Fruit fly (Drosophila melanogaster) whole organism, embryonic: ENCODE data around the gene CG33557.

Experiments used
- Atf6 ChIP-seq: fragments of 200-800 bp; sonication (Bioruptor generic); IDR thresholded peaks from 2 replicates; pipeline ENCODE4 v1.3.6; 2022; ENCODE audit warnings: missing biosample characterization, missing genetic modification characterization
- CG10565 ChIP-seq: fragments of 200-800 bp; sonication (Bioruptor generic); optimal IDR thresholded peaks from 3 replicates; lab custom pipeline; 2016; ENCODE audit warnings: missing biosample characterization, mild to moderate bottlenecking, missing genetic modification characterization
- CG11085 ChIP-seq: fragments of 200-800 bp; sonication (Bioruptor generic); IDR thresholded peaks from 2 replicates; pipeline ENCODE4 v1.3.6; 2022; ENCODE audit warnings: missing biosample characterization, missing genetic modification characterization
- CG11093 ChIP-seq: fragments of 200-800 bp; sonication (Bioruptor generic); IDR thresholded peaks from 3 replicates; pipeline ENCODE4 v1.3.6; 2022; ENCODE audit warnings: missing biosample characterization, missing genetic modification characterization
- CG11247 ChIP-seq: fragments of 200-800 bp; sonication (Bioruptor generic); IDR thresholded peaks from 2 replicates; pipeline ENCODE4 v1.3.6; 2022; ENCODE audit warnings: missing biosample characterization, missing genetic modification characterization
- CG12299 ChIP-seq: fragments of 200-800 bp; sonication (Bioruptor generic); optimal IDR thresholded peaks from 2 replicates; lab custom pipeline; 2018; ENCODE audit warnings: missing biosample characterization, mild to moderate bottlenecking, missing genetic modification characterization
- CG12659 ChIP-seq: fragments of 200-800 bp; sonication (Bioruptor generic); optimal IDR thresholded peaks from 3 replicates; lab custom pipeline; 2017; ENCODE audit warnings: mild to moderate bottlenecking, missing biosample characterization, missing genetic modification reagents, missing genetic modification characterization
- CG12769 ChIP-seq: fragments of 200-800 bp; sonication (Bioruptor generic); optimal IDR thresholded peaks from 2 replicates; lab custom pipeline; 2019; ENCODE audit warnings: missing biosample characterization, mild to moderate bottlenecking, missing genetic modification characterization, moderate library complexity
- CG15514 ChIP-seq: fragments of 200-800 bp; sonication (Bioruptor generic); optimal IDR thresholded peaks from 3 replicates; lab custom pipeline; 2017; ENCODE audit warnings: missing biosample characterization, missing genetic modification characterization, mild to moderate bottlenecking, moderate library complexity, missing genetic modification reagents
- CG17359 ChIP-seq: fragments of 200-800 bp; sonication (Bioruptor generic); optimal IDR thresholded peaks from 3 replicates; lab custom pipeline; 2018; ENCODE audit warnings: missing biosample characterization, mild to moderate bottlenecking, missing genetic modification characterization, moderate library complexity
- CG2712 ChIP-seq: fragments of 200-800 bp; optimal IDR thresholded peaks from 3 replicates; lab custom pipeline; 2019; ENCODE audit warnings: missing biosample characterization, mild to moderate bottlenecking, missing genetic modification characterization, moderate library complexity
- CG2875 ChIP-seq: fragments of 200-800 bp; sonication (Bioruptor generic); optimal IDR thresholded peaks from 2 replicates; lab custom pipeline; 2017; ENCODE audit warnings: missing biosample characterization, mild to moderate bottlenecking, missing genetic modification characterization, missing genetic modification reagents
- CG3065 ChIP-seq: fragments of 200-800 bp; sonication (Bioruptor generic); optimal IDR thresholded peaks from 2 replicates; lab custom pipeline; 2016; ENCODE audit warnings: missing biosample characterization, missing genetic modification characterization
- CG31365 ChIP-seq: fragments of 200-800 bp; sonication (Bioruptor generic); optimal IDR thresholded peaks from 2 replicates; lab custom pipeline; 2018; ENCODE audit warnings: missing biosample characterization, mild to moderate bottlenecking, missing genetic modification characterization
- CG31441 ChIP-seq: fragments of 200-800 bp; sonication (Bioruptor generic); IDR thresholded peaks from 2 replicates; pipeline ENCODE4 v1.3.6; 2022; ENCODE audit warnings: missing biosample characterization, missing genetic modification characterization
- CG32767 ChIP-seq: fragments of 200-800 bp; sonication (Bioruptor generic); IDR thresholded peaks from 2 replicates; pipeline ENCODE4 v1.3.6; 2022; ENCODE audit warnings: missing biosample characterization, missing genetic modification characterization
- CG6765 ChIP-seq: fragments of 200-800 bp; sonication (Bioruptor generic); optimal IDR thresholded peaks from 3 replicates; lab custom pipeline; 2017; ENCODE audit warnings: missing biosample characterization, mild to moderate bottlenecking, missing genetic modification characterization
- CG6854 ChIP-seq: fragments of 200-800 bp; sonication (Bioruptor generic); optimal IDR thresholded peaks from 3 replicates; lab custom pipeline; 2017; ENCODE audit warnings: missing biosample characterization, mild to moderate bottlenecking, missing genetic modification characterization
- CG7745 ChIP-seq: fragments of 200-800 bp; sonication (Bioruptor generic); optimal IDR thresholded peaks from 2 replicates; lab custom pipeline; 2018; ENCODE audit warnings: missing biosample characterization, mild to moderate bottlenecking, missing genetic modification characterization, moderate library complexity
- CG8924 ChIP-seq: fragments of 200-800 bp; optimal IDR thresholded peaks from 3 replicates; lab custom pipeline; 2019; ENCODE audit warnings: missing biosample characterization, mild to moderate bottlenecking, missing genetic modification characterization, moderate library complexity
- CG9797 ChIP-seq: fragments of 200-800 bp; sonication (Bioruptor generic); optimal IDR thresholded peaks from 3 replicates; lab custom pipeline; 2018; ENCODE audit warnings: missing biosample characterization, mild to moderate bottlenecking, missing genetic modification characterization
- CG9817 ChIP-seq: fragments of 200-800 bp; sonication (Bioruptor generic); optimal IDR thresholded peaks from 2 replicates; lab custom pipeline; 2018; ENCODE audit warnings: missing biosample characterization, mild to moderate bottlenecking, missing genetic modification characterization, moderate library complexity
- CG9876 ChIP-seq: fragments of 200-800 bp; sonication (Bioruptor generic); optimal IDR thresholded peaks from 2 replicates; lab custom pipeline; 2016; ENCODE audit warnings: missing biosample characterization, missing genetic modification characterization
- CG9932 ChIP-seq: fragments of 200-800 bp; sonication (Bioruptor generic); IDR thresholded peaks from 2 replicates; pipeline ENCODE4 v1.3.6; 2022; ENCODE audit warnings: missing biosample characterization, missing genetic modification characterization
- Camta ChIP-seq: fragments of 200-800 bp; sonication (Bioruptor generic); optimal IDR thresholded peaks from 2 replicates; lab custom pipeline; 2016; ENCODE audit warnings: missing biosample characterization, missing genetic modification characterization
- Chrac-16 ChIP-seq: fragments of 200-800 bp; sonication (Bioruptor generic); optimal IDR thresholded peaks from 3 replicates; lab custom pipeline; 2016; ENCODE audit warnings: missing biosample characterization, missing genetic modification characterization
- CkIIα-i1 ChIP-seq: fragments of 200-800 bp; sonication (Bioruptor generic); IDR thresholded peaks from 2 replicates; pipeline ENCODE4 v1.3.6; 2022; ENCODE audit warnings: missing biosample characterization, missing genetic modification characterization
- CoRest ChIP-seq: fragments of 200-800 bp; sonication (Bioruptor generic); optimal IDR thresholded peaks from 3 replicates; lab custom pipeline; 2018; ENCODE audit warnings: missing biosample characterization, mild to moderate bottlenecking, missing genetic modification characterization, moderate library complexity
- CrebB ChIP-seq: fragments of 200-800 bp; sonication (Bioruptor generic); optimal IDR thresholded peaks from 3 replicates; lab custom pipeline; 2018; ENCODE audit warnings: missing biosample characterization, mild to moderate bottlenecking, missing genetic modification characterization
- D19A ChIP-seq: fragments of 200-800 bp; optimal IDR thresholded peaks from 3 replicates; lab custom pipeline; 2019; ENCODE audit warnings: missing biosample characterization, mild to moderate bottlenecking, missing genetic modification characterization, moderate library complexity
- Drgx ChIP-seq: fragments of 200-800 bp; sonication (Bioruptor generic); IDR thresholded peaks from 2 replicates; pipeline ENCODE4 v1.3.6; 2022; ENCODE audit warnings: missing biosample characterization, missing genetic modification characterization
- Ets65A ChIP-seq: fragments of 200-800 bp; sonication (Bioruptor generic); peaks from one replicate; lab custom pipeline; 2016; ENCODE audit warnings: missing biosample characterization, missing genetic modification characterization
- Gug ChIP-seq: fragments of 200-800 bp; sonication (Bioruptor generic); IDR thresholded peaks from 4 replicates; pipeline ENCODE4 v1.3.6; 2022; ENCODE audit warnings: missing biosample characterization, missing genetic modification characterization
- Jarid2 ChIP-seq: fragments of 200-800 bp; sonication (Bioruptor generic); optimal IDR thresholded peaks from 3 replicates; lab custom pipeline; 2017; ENCODE audit warnings: mild to moderate bottlenecking, missing biosample characterization, missing genetic modification reagents, missing genetic modification characterization
- Ptx1 ChIP-seq: fragments of 200-800 bp; sonication (Bioruptor generic); IDR thresholded peaks from 2 replicates; pipeline ENCODE4 v1.3.6; 2022; ENCODE audit warnings: missing biosample characterization, missing genetic modification characterization
- TFAM ChIP-seq: fragments of 200-800 bp; sonication (Bioruptor generic); optimal IDR thresholded peaks from 2 replicates; lab custom pipeline; 2017; ENCODE audit warnings: missing biosample characterization, missing genetic modification characterization, inconsistent platforms
- abd-A ChIP-seq: fragments of 200-800 bp; sonication (Bioruptor generic); optimal IDR thresholded peaks from 3 replicates; lab custom pipeline; 2019; ENCODE audit warnings: missing biosample characterization, mild to moderate bottlenecking, missing genetic modification characterization, moderate library complexity
- dm ChIP-seq: fragments of 200-800 bp; sonication (Bioruptor generic); optimal IDR thresholded peaks from 3 replicates; lab custom pipeline; 2016; ENCODE audit warnings: missing biosample characterization, missing genetic modification characterization
- gsb-n ChIP-seq: fragments of 200-800 bp; sonication (Bioruptor generic); optimal IDR thresholded peaks from 3 replicates; lab custom pipeline; 2018; ENCODE audit warnings: missing biosample characterization, mild to moderate bottlenecking, missing genetic modification characterization
- hth ChIP-seq: fragments of >200 bp; optimal IDR thresholded peaks from 2 replicates; lab custom pipeline; 2017; ENCODE audit warnings: inconsistent platforms
- kni ChIP-seq: fragments of 200-800 bp; sonication (Bioruptor generic); optimal IDR thresholded peaks from 3 replicates; lab custom pipeline; 2017; ENCODE audit warnings: mild to moderate bottlenecking, missing biosample characterization, missing genetic modification reagents, missing genetic modification characterization
- knrl ChIP-seq: fragments of 200-800 bp; sonication (Bioruptor generic); IDR thresholded peaks from 3 replicates; pipeline ENCODE4 v1.3.6; 2022; ENCODE audit warnings: missing biosample characterization, missing genetic modification characterization; ENCODE audit not compliant: partially characterized antibody
- lola ChIP-seq, 3 experiments: fragments of >200 bp in 2 of 3; fragments of 200-800 bp in 1 of 3; sonication (Bioruptor generic) in 1 of 3; optimal IDR thresholded peaks; 2 replicates each; lab custom pipeline; 2017 to 2019; ENCODE audit warnings: missing biosample characterization in 3 of 3, missing genetic modification characterization in 3 of 3, mild to moderate bottlenecking in 1 of 3, moderate library complexity in 1 of 3
- pb ChIP-seq: fragments of 200-800 bp; sonication (Bioruptor generic); optimal IDR thresholded peaks from 3 replicates; lab custom pipeline; 2016; ENCODE audit warnings: missing biosample characterization, missing genetic modification characterization
- ro ChIP-seq: fragments of 200-800 bp; sonication (Bioruptor generic); IDR thresholded peaks from 2 replicates; pipeline ENCODE4 v1.3.6; 2022; ENCODE audit warnings: missing biosample characterization, missing genetic modification characterization
- row ChIP-seq: fragments of 200-800 bp; sonication (Bioruptor generic); IDR thresholded peaks from 3 replicates; pipeline ENCODE4 v1.3.6; 2022; ENCODE audit warnings: missing biosample characterization, missing genetic modification characterization
- sqz ChIP-seq: fragments of 200-800 bp; sonication (Bioruptor generic); optimal IDR thresholded peaks from 3 replicates; lab custom pipeline; 2018; ENCODE audit warnings: missing biosample characterization, mild to moderate bottlenecking, missing genetic modification characterization
- stwl ChIP-seq: fragments of 200-800 bp; sonication (Bioruptor generic); optimal IDR thresholded peaks from 3 replicates; lab custom pipeline; 2018; ENCODE audit warnings: missing biosample characterization, mild to moderate bottlenecking, missing genetic modification characterization, moderate library complexity
- ttk ChIP-seq: fragments of 200-800 bp; sonication (Bioruptor generic); IDR thresholded peaks from 2 replicates; pipeline ENCODE4 v2.1.2; 2022; ENCODE audit warnings: missing biosample characterization, missing genetic modification characterization

Gene CG33557

DNA sequence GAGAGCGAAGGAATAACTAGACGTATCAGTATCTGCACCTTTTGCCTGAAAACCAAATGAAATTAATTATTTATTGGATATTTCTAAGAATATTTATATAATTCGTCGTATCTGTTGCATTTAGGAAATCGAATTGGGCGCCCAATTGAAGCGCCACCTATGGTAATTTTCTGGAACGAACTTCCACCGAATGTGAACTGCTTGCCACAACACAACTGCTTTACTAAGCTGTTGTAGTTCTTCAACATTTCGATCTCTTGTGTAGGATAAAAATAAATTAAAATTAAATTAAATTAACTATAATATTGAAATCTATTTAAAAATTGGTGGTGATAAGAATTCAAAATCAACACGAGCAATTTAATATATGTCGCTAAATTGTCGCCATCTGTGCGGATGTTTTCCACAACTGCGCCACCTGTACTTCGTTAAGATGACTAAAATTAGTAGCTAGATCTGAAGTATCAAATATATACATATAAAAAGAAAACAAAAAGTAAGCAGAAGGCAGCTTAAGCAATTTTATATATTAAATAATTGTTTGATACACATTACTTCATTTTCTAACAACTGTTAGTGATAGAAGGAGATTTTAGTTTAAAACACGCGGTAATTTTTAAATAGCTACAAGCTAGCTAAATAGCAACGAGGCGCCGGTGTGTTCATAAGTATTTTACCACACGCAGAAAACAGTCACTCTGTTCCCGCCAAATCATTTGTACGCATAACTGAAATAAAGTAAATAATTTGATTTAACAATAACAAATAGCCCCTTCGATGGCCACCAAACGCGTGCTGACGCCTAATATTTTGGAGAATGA lies 994 bp downstream of the CG33557 start, which contains the start of gene Dna2 (continued):
- TF ChIP-seq CG2712 (tag; lab: Kevin White, UChicago) (peak; percentile 46), ttk (GFP tag; lab: Robert Waterston, UW) (no peak), hth (lab: Kevin White, UChicago) (no peak), Atf6 (no peak), CG9797 (GFP tag; lab: Kevin White, UChicago) (peak; percentile 4), knrl (GFP tag; lab: Robert Waterston, UW) (peak; percentile 34; the same call in 1 of the 3 replicates), CG7745 (tag; lab: Kevin White, UChicago) (no peak), abd-A (no peak), lola (GFP tag; optimal IDR thresholded peaks at IDR 0.05; lab: Kevin White, UChicago) (no peak), pb (GFP tag; lab: Kevin White, UChicago) (no peak), Camta (GFP tag; lab: Kevin White, UChicago) (no peak), Ptx1 (peak; percentile 58), CG8924 (tag; lab: Kevin White, UChicago) (no peak), ro (GFP tag; lab: Robert Waterston, UW) (no peak), row (GFP tag; lab: Robert Waterston, UW) (peak; percentile 23; the same call in 1 of the 3 replicates), CG10565 (no peak), CG11247 (GFP tag; lab: Robert Waterston, UW) (0 out of 2 replicates have a peak, but pooled peaks have one; percentile 5), CG15514 (GFP tag; lab: Kevin White, UChicago) (peak; percentile 9), CG12659 (GFP tag; lab: Kevin White, UChicago) (no peak), sqz (GFP tag; lab: Kevin White, UChicago) (no peak), D19A (tag; lab: Kevin White, UChicago) (no peak), CrebB (tag; lab: Kevin White, UChicago) (no peak), Gug (0 out of 4 replicates have a peak, but pooled peaks have one; percentile 26), CG31441 (GFP tag; lab: Robert Waterston, UW) (0 out of 2 replicates have a peak, but pooled peaks have one; percentile 22), CG9876 (GFP tag; lab: Kevin White, UChicago) (no peak), CG12769 (tag; lab: Kevin White, UChicago) (no peak), stwl (tag; lab: Kevin White, UChicago) (no peak), CoRest (tag; lab: Kevin White, UChicago) (peak; percentile 34), CG31365 (tag; lab: Kevin White, UChicago) (peak; percentile 95), CG6765 (GFP tag; lab: Kevin White, UChicago) (no peak), dm (GFP tag; lab: Kevin White, UChicago) (no peak), CG17359 (tag; lab: Kevin White, UChicago) (no peak), CG6854 (no peak), CkIIα-i1 (GFP tag; lab: Robert Waterston, UW) (no peak), CG9932 (GFP tag; lab: Robert Waterston, UW) (peak; percentile 39; the same call in 1 of the 2 replicates), Chrac-16 (peak; percentile 14), gsb-n (tag; lab: Kevin White, UChicago) (no peak), Drgx (no peak), CG9817 (tag; lab: Kevin White, UChicago) (peak; percentile 28), CG3065 (no peak), CG11085 (no peak), CG32767 (GFP tag; lab: Robert Waterston, UW) (no peak), Ets65A (GFP tag; lab: Kevin White, UChicago) (peak; percentile 85), kni (GFP tag; lab: Kevin White, UChicago) (no peak), TFAM (GFP tag; lab: Kevin White, UChicago) (no peak), Jarid2 (GFP tag; lab: Kevin White, UChicago) (no peak), CG11093 (GFP tag; lab: Robert Waterston, UW) (no peak), CG12299 (tag; lab: Kevin White, UChicago) (no peak), CG2875 (no peak)
